Worm (Caenorhabditis elegans) whole organism, late embryonic: ENCODE results near the gene appg-1.

Source experiments
- C08G9.2 ChIP-seq: sonication (generic microtip); optimal IDR thresholded peaks from 2 replicates; lab custom pipeline; 2016; ENCODE audit warnings: mild to moderate bottlenecking, missing genetic modification characterization, moderate library complexity, missing compliant biosample characterization
- K09A11.1 ChIP-seq: sonication (generic microtip); optimal IDR thresholded peaks from 2 replicates; lab custom pipeline; 2017; ENCODE audit warnings: antibody characterized with exemption, mild to moderate bottlenecking, missing genetic modification characterization, missing compliant biosample characterization; ENCODE audit not compliant: insufficient read depth
- Y22D7AL.16 ChIP-seq: sonication (generic microtip); optimal IDR thresholded peaks from 2 replicates; lab custom pipeline; 2016; ENCODE audit warnings: missing genetic modification characterization, missing compliant biosample characterization
- ahr-1 ChIP-seq: sonication (generic microtip); optimal IDR thresholded peaks from 2 replicates; lab custom pipeline; 2016; ENCODE audit warnings: missing genetic modification characterization, missing compliant biosample characterization
- ceh-14 ChIP-seq: sonication (generic microtip); optimal IDR thresholded peaks from 2 replicates; lab custom pipeline; 2016; ENCODE audit warnings: missing genotype, missing genetic modification characterization, missing compliant biosample characterization
- ceh-18 ChIP-seq: sonication (generic microtip); optimal IDR thresholded peaks from 2 replicates; lab custom pipeline; 2016; ENCODE audit warnings: missing genetic modification characterization, missing compliant biosample characterization
- ceh-19 ChIP-seq: fragments of 200-800 bp; sonication (Bioruptor generic); optimal IDR thresholded peaks from 2 replicates; lab custom pipeline; 2018; ENCODE audit warnings: mild to moderate bottlenecking, missing genetic modification characterization, missing compliant biosample characterization
- ceh-2 ChIP-seq: sonication (generic microtip); optimal IDR thresholded peaks from 2 replicates; lab custom pipeline; 2016; ENCODE audit warnings: missing genotype, missing genetic modification characterization, missing compliant biosample characterization
- ceh-24 ChIP-seq: sonication (generic microtip); optimal IDR thresholded peaks from 2 replicates; lab custom pipeline; 2016; ENCODE audit warnings: mild to moderate bottlenecking, missing genetic modification characterization, missing compliant biosample characterization
- ceh-30 ChIP-seq: fragments of 150-350 bp; optimal IDR thresholded peaks from 2 replicates; lab custom pipeline; 2014; ENCODE audit warnings: missing biosample characterization, missing genetic modification characterization
- ceh-31 ChIP-seq: sonication (generic microtip); optimal IDR thresholded peaks from 2 replicates; lab custom pipeline; 2016; ENCODE audit warnings: missing genetic modification characterization, missing compliant biosample characterization
- ceh-34 ChIP-seq: sonication (generic microtip); optimal IDR thresholded peaks from 2 replicates; lab custom pipeline; 2016; ENCODE audit warnings: mild to moderate bottlenecking, missing genetic modification characterization, missing compliant biosample characterization
- ceh-45 ChIP-seq: fragments of 200-800 bp; sonication (Bioruptor generic); IDR thresholded peaks from 2 replicates; pipeline ENCODE4 v1.3.6; 2022; ENCODE audit warnings: missing genetic modification reagents, missing genetic modification characterization, missing compliant biosample characterization
- ceh-48 ChIP-seq: sonication (generic microtip); optimal IDR thresholded peaks from 2 replicates; lab custom pipeline; 2016; ENCODE audit warnings: missing genetic modification characterization, inconsistent platforms, missing compliant biosample characterization
- ceh-9 ChIP-seq: sonication (generic microtip); optimal IDR thresholded peaks from 2 replicates; lab custom pipeline; 2016; ENCODE audit warnings: mild to moderate bottlenecking, missing genetic modification characterization, inconsistent platforms, missing compliant biosample characterization
- eyg-1 ChIP-seq: sonication (generic microtip); optimal IDR thresholded peaks from 2 replicates; lab custom pipeline; 2016; ENCODE audit warnings: missing genotype, missing genetic modification characterization, missing compliant biosample characterization
- fax-1 ChIP-seq: sonication (generic microtip); optimal IDR thresholded peaks from 2 replicates; lab custom pipeline; 2016; ENCODE audit warnings: missing genotype, missing genetic modification characterization, missing compliant biosample characterization
- gmeb-2 ChIP-seq: sonication (generic microtip); optimal IDR thresholded peaks from 2 replicates; lab custom pipeline; 2016; ENCODE audit warnings: missing genetic modification characterization, inconsistent platforms, missing compliant biosample characterization
- hlh-8 ChIP-seq: sonication (generic microtip); optimal IDR thresholded peaks from 2 replicates; lab custom pipeline; 2016; ENCODE audit warnings: missing genotype, missing genetic modification characterization, missing compliant biosample characterization
- lim-6 ChIP-seq: sonication (generic microtip); optimal IDR thresholded peaks from 2 replicates; lab custom pipeline; 2016; ENCODE audit warnings: missing genetic modification characterization, missing compliant biosample characterization
- lin-11 ChIP-seq: fragments of 200-800 bp; sonication (Bioruptor generic); optimal IDR thresholded peaks from 2 replicates; lab custom pipeline; 2018; ENCODE audit warnings: mild to moderate bottlenecking, missing genetic modification characterization, missing compliant biosample characterization
- nfya-1 ChIP-seq: sonication (generic microtip); optimal IDR thresholded peaks from 2 replicates; lab custom pipeline; 2017; ENCODE audit warnings: missing genetic modification characterization, mild to moderate bottlenecking, missing compliant biosample characterization, antibody characterized with exemption, moderate library complexity
- nhr-232 ChIP-seq: sonication (generic microtip); optimal IDR thresholded peaks from 2 replicates; lab custom pipeline; 2016; ENCODE audit warnings: missing genetic modification characterization, missing compliant biosample characterization
- pag-3 ChIP-seq: sonication (generic microtip); optimal IDR thresholded peaks from 2 replicates; lab custom pipeline; 2016; ENCODE audit warnings: missing compliant biosample characterization, missing genetic modification characterization, borderline replicate concordance
- pax-1 ChIP-seq: fragments of 150-350 bp; optimal IDR thresholded peaks from 2 replicates; lab custom pipeline; 2014; ENCODE audit warnings: missing biosample characterization, missing genetic modification characterization
- pros-1 ChIP-seq: fragments of 150-350 bp; optimal IDR thresholded peaks from 2 replicates; lab custom pipeline; 2014; ENCODE audit warnings: missing biosample characterization, missing genetic modification reagents, missing genetic modification characterization
- sox-4 ChIP-seq: sonication (generic microtip); optimal IDR thresholded peaks from 2 replicates; lab custom pipeline; 2017; ENCODE audit warnings: mild to moderate bottlenecking, missing genetic modification characterization, inconsistent platforms, missing compliant biosample characterization
- syd-9 ChIP-seq: sonication (generic microtip); optimal IDR thresholded peaks from 2 replicates; lab custom pipeline; 2016; ENCODE audit warnings: mild to moderate bottlenecking, missing genetic modification characterization, moderate library complexity, missing compliant biosample characterization
- tbx-2 ChIP-seq: sonication (generic microtip); optimal IDR thresholded peaks from 2 replicates; lab custom pipeline; 2016; ENCODE audit warnings: missing genetic modification characterization, missing compliant biosample characterization
- unc-42 ChIP-seq: sonication (generic microtip); optimal IDR thresholded peaks from 2 replicates; lab custom pipeline; 2016; ENCODE audit warnings: missing genotype, missing genetic modification characterization, missing compliant biosample characterization
- unc-86 ChIP-seq: sonication (generic microtip); optimal IDR thresholded peaks from 2 replicates; lab custom pipeline; 2016; ENCODE audit warnings: missing genetic modification characterization, missing compliant biosample characterization
- ztf-16 ChIP-seq: sonication (generic microtip); optimal IDR thresholded peaks from 2 replicates; lab custom pipeline; 2017; ENCODE audit warnings: missing genetic modification characterization, missing compliant biosample characterization

Gene appg-1

DNA sequence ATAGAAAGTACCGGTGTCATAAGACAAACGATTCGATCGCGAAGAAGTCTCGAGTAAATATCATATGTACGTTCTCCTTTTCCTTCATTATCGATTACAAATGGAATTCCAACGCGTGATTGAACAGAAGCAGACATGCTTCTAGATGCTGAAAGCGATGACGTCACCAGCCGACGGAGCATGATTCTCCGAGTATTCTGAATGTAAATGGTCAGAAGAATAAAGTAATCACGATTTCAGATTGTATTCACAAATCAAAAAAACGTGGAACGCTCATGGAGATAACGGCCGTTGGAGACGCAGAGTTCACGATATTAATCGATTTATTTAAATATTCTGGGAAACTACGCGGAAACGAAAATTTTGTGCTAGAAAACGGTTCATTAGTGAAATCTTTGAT is 23.2 kb upstream of the appg-1 start, which contains the start of gene clpp-1:
Gene clpp-1, minus strand, starts transcription at position 197 of the 400 bp plus-strand sequence.
- TF ChIP-seq hlh-8 (tag; lab: Kevin White, UChicago): no peak
- TF ChIP-seq ceh-18 (tag; lab: Kevin White, UChicago): no peak
- no peak for TF ChIP-seq eyg-1 (tag; lab: Kevin White, UChicago)
- TF ChIP-seq syd-9 (tag; lab: Kevin White, UChicago): no peak
- no peak for TF ChIP-seq pag-3 (tag; lab: Kevin White, UChicago)
- no peak for TF ChIP-seq sox-4 (tag; lab: Kevin White, UChicago)
- no peak for TF ChIP-seq nhr-232 (tag; lab: Kevin White, UChicago)

ce11 chrII:10303663-10304115 is 22.2 kb upstream of the appg-1 start, which contains the start of gene vha-9:
vha-9 (minus strand) TSS chrII:10303713.
- TF ChIP-seq Y22D7AL.16 (tag; lab: Kevin White, UChicago) (no peak), C08G9.2 (tag; lab: Kevin White, UChicago) (no peak), ceh-14 (tag; lab: Kevin White, UChicago) (peak; percentile 51), nfya-1 (peak; percentile 51), fax-1 (peak; percentile 5), unc-42 (tag; lab: Kevin White, UChicago) (peak; percentile 78), pax-1 (tag; lab: Kevin White, UChicago) (peak; percentile 12), K09A11.1 (tag; lab: Kevin White, UChicago) (no peak), lin-11 (tag; lab: Kevin White, UChicago) (peak; percentile 22), gmeb-2 (tag; lab: Kevin White, UChicago) (peak; percentile 25), unc-86 (tag; lab: Kevin White, UChicago) (peak; percentile 2), ceh-24 (tag; lab: Kevin White, UChicago) (no peak), ztf-16 (tag; lab: Kevin White, UChicago) (peak; percentile 7), ceh-48 (tag; lab: Kevin White, UChicago) (peak; percentile 31), ceh-2 (tag; lab: Kevin White, UChicago) (peak; percentile 17), ceh-19 (GFP tag; lab: Kevin White, UChicago) (no peak), ceh-31 (tag; lab: Kevin White, UChicago) (peak; percentile 51), ahr-1 (tag; lab: Kevin White, UChicago) (no peak)

DNA sequence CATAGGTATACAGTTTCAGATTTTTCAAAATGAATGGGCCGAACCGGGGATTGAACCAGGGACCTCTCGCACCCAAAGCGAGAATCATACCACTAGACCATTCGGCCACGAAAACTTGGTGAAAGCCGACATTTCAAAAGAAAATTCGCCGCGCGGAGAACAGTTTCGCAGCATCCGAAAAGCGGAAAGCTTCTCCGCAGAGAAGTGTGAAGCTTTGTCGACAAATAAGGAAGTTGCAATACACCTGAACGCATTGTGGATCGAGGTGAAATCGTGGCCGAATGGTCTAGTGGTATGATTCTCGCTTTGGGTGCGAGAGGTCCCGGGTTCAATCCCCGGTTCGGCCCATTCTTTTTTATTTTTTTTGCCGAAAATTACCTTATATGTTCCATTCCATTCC is 21.1 kb upstream of the appg-1 start:
- TF ChIP-seq ceh-45 (GFP tag; lab: Robert Waterston, UW) (0 out of 2 replicates have a peak, but pooled peaks have one; percentile 8), gmeb-2 (tag; lab: Kevin White, UChicago) (peak; percentile 5)

- TF ChIP-seq ceh-9 (tag; lab: Kevin White, UChicago): no peak
- TF ChIP-seq ceh-34 (tag; lab: Kevin White, UChicago): no peak
- TF ChIP-seq hlh-8 (tag; lab: Kevin White, UChicago): no peak
- TF ChIP-seq lim-6 (tag; lab: Kevin White, UChicago): no peak
- TF ChIP-seq ceh-2 (tag; lab: Kevin White, UChicago): no peak
- TF ChIP-seq ztf-16 (tag; lab: Kevin White, UChicago): no peak
- TF ChIP-seq pax-1 (tag; lab: Kevin White, UChicago): no peak
- no peak for TF ChIP-seq C08G9.2 (tag; lab: Kevin White, UChicago)
- no peak for TF ChIP-seq ceh-30 (tag; lab: Kevin White, UChicago)
- TF ChIP-seq pros-1: no peak
- no peak for TF ChIP-seq pag-3 (tag; lab: Kevin White, UChicago)
Observed at ce11 chrII:10308726-10309125, 17.1 kb upstream of the appg-1 start, which contains the start of gene gcy-4. gcy-4 (minus strand) TSS chrII:10308826.

ce11 chrII:10309337-10309736 is 16.5 kb upstream of the appg-1 start, which contains the start of gene ZK970.8:
ZK970.8 (plus strand) TSS chrII:10309637.
- no peak for TF ChIP-seq tbx-2 (tag; lab: Kevin White, UChicago)
- TF ChIP-seq lin-11 (tag; lab: Kevin White, UChicago): no peak
- TF ChIP-seq ceh-19 (GFP tag; lab: Kevin White, UChicago): no peak
